Worm (Caenorhabditis elegans) whole organism, L4 larva: ENCODE measurements around the gene ain-1.

Source experiments
- D1046.2 ChIP-seq: fragments of 200-800 bp; sonication (Bioruptor generic); IDR thresholded peaks from 2 replicates; pipeline ENCODE4 v1.3.6; 2022; ENCODE audit warnings: missing genetic modification characterization, missing compliant biosample characterization
- F10B5.3 ChIP-seq: sonication (generic microtip); optimal IDR thresholded peaks from 2 replicates; lab custom pipeline; 2016; ENCODE audit warnings: mild to moderate bottlenecking, missing genetic modification characterization, missing compliant biosample characterization
- F37D6.2 ChIP-seq: sonication (generic microtip); optimal IDR thresholded peaks from 2 replicates; lab custom pipeline; 2016; ENCODE audit warnings: mild to moderate bottlenecking, missing genetic modification characterization, missing compliant biosample characterization
- F49E8.2 ChIP-seq: sonication (generic microtip); optimal IDR thresholded peaks from 2 replicates; lab custom pipeline; 2016; ENCODE audit warnings: missing compliant biosample characterization, mild to moderate bottlenecking, missing genetic modification characterization, borderline replicate concordance
- T20F7.1 ChIP-seq: fragments of 200-800 bp; sonication (Bioruptor generic); optimal IDR thresholded peaks from 2 replicates; lab custom pipeline; 2018; ENCODE audit warnings: mild to moderate bottlenecking, missing genetic modification characterization, missing compliant biosample characterization
- T26A8.4 ChIP-seq: fragments of 200-800 bp; sonication (Bioruptor generic); IDR thresholded peaks from 2 replicates; pipeline ENCODE4 v1.3.6; 2022; ENCODE audit warnings: missing genetic modification characterization, missing compliant biosample characterization
- Y105C5A.15 ChIP-seq: fragments of 200-800 bp; sonication (Bioruptor generic); IDR thresholded peaks from 2 replicates; pipeline ENCODE4 v1.3.6; 2022; ENCODE audit warnings: missing genetic modification characterization, missing compliant biosample characterization
- ZK546.5 ChIP-seq, 2 experiments: sonication (generic microtip); optimal IDR thresholded peaks; 2 replicates each; lab custom pipeline; 2017; ENCODE audit warnings: missing biosample characterization in 2 of 2, missing genetic modification characterization in 2 of 2
- aha-1 ChIP-seq: fragments of 150-350 bp; peaks from one replicate; lab custom pipeline; 2014; ENCODE audit warnings: missing biosample characterization, missing genetic modification characterization
- ama-1 ChIP-seq: fragments of 150-350 bp; optimal IDR thresholded peaks from 2 replicates; lab custom pipeline; 2014; ENCODE audit warnings: inconsistent platforms, mixed read lengths
- ceh-28 ChIP-seq: fragments of 150-350 bp; optimal IDR thresholded peaks from 2 replicates; lab custom pipeline; 2014; ENCODE audit warnings: missing biosample characterization, missing genetic modification reagents, missing genetic modification characterization
- ceh-32 ChIP-seq: sonication (generic microtip); optimal IDR thresholded peaks from 2 replicates; lab custom pipeline; 2016; ENCODE audit warnings: mild to moderate bottlenecking, missing genetic modification characterization, missing compliant biosample characterization; ENCODE audit not compliant: poor library complexity
- ces-1 ChIP-seq: fragments of 150-350 bp; sonication (generic microtip); optimal IDR thresholded peaks from 4 replicates; lab custom pipeline; 2014; ENCODE audit warnings: missing biosample characterization, missing genetic modification reagents, missing genetic modification characterization
- daf-16 ChIP-seq, 3 experiments: sonication (generic microtip); optimal IDR thresholded peaks; 2 replicates each; lab custom pipeline; 2016 to 2017; ENCODE audit warnings: missing genetic modification characterization in 3 of 3, missing genetic modification reagents in 3 of 3, mild to moderate bottlenecking in 2 of 3, missing compliant biosample characterization in 2 of 3, missing biosample characterization in 1 of 3, moderate library complexity in 1 of 3
- daf-19 ChIP-seq: fragments of 200-800 bp; sonication (Bioruptor generic); conservative IDR thresholded peaks from 2 replicates; pipeline ENCODE4 v1.3.6; 2022; ENCODE audit warnings: missing genetic modification characterization, missing compliant biosample characterization
- daf-8 ChIP-seq: fragments of 200-800 bp; sonication (Bioruptor generic); IDR thresholded peaks from 2 replicates; pipeline ENCODE4 v1.3.6; 2022; ENCODE audit warnings: missing genetic modification characterization, missing compliant biosample characterization
- dmd-8 ChIP-seq: fragments of 200-800 bp; sonication (Bioruptor generic); IDR thresholded peaks from 2 replicates; pipeline ENCODE4 v1.3.6; 2022; ENCODE audit warnings: missing genetic modification characterization, missing compliant biosample characterization
- dpl-1 ChIP-seq: fragments of 150-350 bp; optimal IDR thresholded peaks from 2 replicates; lab custom pipeline; 2014; ENCODE audit warnings: missing biosample characterization, missing genetic modification reagents, missing genetic modification characterization
- egl-27 ChIP-seq: sonication (generic microtip); optimal IDR thresholded peaks from 3 replicates; lab custom pipeline; 2017; ENCODE audit warnings: missing biosample characterization, missing genetic modification reagents, missing genetic modification characterization
- egl-43 ChIP-seq: fragments of 200-800 bp; sonication (Bioruptor generic); IDR thresholded peaks from 2 replicates; pipeline ENCODE4 v1.3.6; 2022; ENCODE audit warnings: missing genetic modification reagents, missing genetic modification characterization, missing compliant biosample characterization
- fkh-10 ChIP-seq: fragments of 150-350 bp; optimal IDR thresholded peaks from 2 replicates; lab custom pipeline; 2014; ENCODE audit warnings: missing biosample characterization, missing genetic modification reagents, missing genetic modification characterization
- fos-1 ChIP-seq: fragments of 150-350 bp; optimal IDR thresholded peaks from 2 replicates; lab custom pipeline; 2014; ENCODE audit warnings: missing biosample characterization, missing genetic modification characterization
- gei-8 ChIP-seq: fragments of 200-800 bp; sonication (Bioruptor generic); optimal IDR thresholded peaks from 2 replicates; lab custom pipeline; 2018; ENCODE audit warnings: mild to moderate bottlenecking, missing genetic modification characterization, missing compliant biosample characterization
- hlh-11 ChIP-seq: fragments of 200-800 bp; sonication (Bioruptor generic); optimal IDR thresholded peaks from 2 replicates; lab custom pipeline; 2018; ENCODE audit warnings: mild to moderate bottlenecking, missing genetic modification characterization, missing compliant biosample characterization
- hlh-30 ChIP-seq: sonication (generic microtip); optimal IDR thresholded peaks from 2 replicates; lab custom pipeline; 2017; ENCODE audit warnings: antibody characterized with exemption, mild to moderate bottlenecking, missing genetic modification characterization, missing compliant biosample characterization; ENCODE audit not compliant: insufficient read depth
- lim-7 ChIP-seq: fragments of 200-800 bp; sonication (Bioruptor generic); IDR thresholded peaks from 2 replicates; pipeline ENCODE4 v1.3.6; 2022; ENCODE audit warnings: missing genetic modification characterization, missing compliant biosample characterization
- lin-1 ChIP-seq: fragments of 200-800 bp; sonication (Bioruptor generic); IDR thresholded peaks from 2 replicates; pipeline ENCODE4 v1.3.6; 2022; ENCODE audit warnings: missing genetic modification reagents, missing genetic modification characterization, missing compliant biosample characterization
- lin-13 ChIP-seq: fragments of 150-350 bp; optimal IDR thresholded peaks from 2 replicates; lab custom pipeline; 2014; ENCODE audit warnings: missing biosample characterization, missing genetic modification reagents, missing genetic modification characterization
- lin-15B ChIP-seq: fragments of 150-350 bp; sonication (generic microtip); optimal IDR thresholded peaks from 3 replicates; lab custom pipeline; 2014; ENCODE audit warnings: missing biosample characterization, missing genetic modification characterization
- lin-38 ChIP-seq: fragments of 200-800 bp; sonication (Bioruptor generic); IDR thresholded peaks from 2 replicates; pipeline ENCODE4 v1.3.6; 2022; ENCODE audit warnings: missing genetic modification reagents, missing genetic modification characterization, missing compliant biosample characterization
- lin-39 ChIP-seq: fragments of 150-350 bp; optimal IDR thresholded peaks from 2 replicates; lab custom pipeline; 2014; ENCODE audit warnings: missing biosample characterization, missing genetic modification reagents, missing genetic modification characterization
- lsy-2 ChIP-seq, 2 experiments: fragments of 150-350 bp in 1 of 2; sonication (generic microtip) in 1 of 2; optimal IDR thresholded peaks; 2 replicates each; lab custom pipeline; 2014 to 2017; ENCODE audit warnings: missing biosample characterization in 2 of 2, missing genetic modification characterization in 2 of 2
- madf-9 ChIP-seq: fragments of 200-800 bp; sonication (Bioruptor generic); conservative IDR thresholded peaks from 2 replicates; pipeline ENCODE4 v1.3.6; 2022; ENCODE audit warnings: missing genetic modification reagents, missing genetic modification characterization, missing compliant biosample characterization
- mep-1 ChIP-seq: fragments of 150-350 bp; sonication (generic microtip); optimal IDR thresholded peaks from 3 replicates; lab custom pipeline; 2014; ENCODE audit warnings: missing biosample characterization, missing genetic modification characterization
- mes-2 ChIP-seq: sonication (generic microtip); optimal IDR thresholded peaks from 2 replicates; lab custom pipeline; 2016; ENCODE audit warnings: missing genotype, mild to moderate bottlenecking, missing genetic modification characterization, missing compliant biosample characterization; ENCODE audit not compliant: poor library complexity, severe bottlenecking
- mxl-2 ChIP-seq: fragments of 200-800 bp; sonication (Bioruptor generic); conservative IDR thresholded peaks from 2 replicates; pipeline ENCODE4 v1.3.6; 2022; ENCODE audit warnings: missing genetic modification reagents, missing genetic modification characterization, missing compliant biosample characterization
- mxl-3 ChIP-seq: fragments of 200-800 bp; sonication (Bioruptor generic); optimal IDR thresholded peaks from 2 replicates; lab custom pipeline; 2018; ENCODE audit warnings: mild to moderate bottlenecking, missing genetic modification characterization, missing compliant biosample characterization
- nhr-11 ChIP-seq: fragments of 150-350 bp; optimal IDR thresholded peaks from 2 replicates; lab custom pipeline; 2014; ENCODE audit warnings: missing biosample characterization, missing genetic modification characterization
- nhr-111 ChIP-seq: fragments of 200-800 bp; sonication (Bioruptor generic); optimal IDR thresholded peaks from 2 replicates; lab custom pipeline; 2018; ENCODE audit warnings: mild to moderate bottlenecking, missing genetic modification characterization, missing compliant biosample characterization
- nhr-28 ChIP-seq: fragments of 150-350 bp; optimal IDR thresholded peaks from 2 replicates; lab custom pipeline; 2014; ENCODE audit warnings: missing biosample characterization, missing genetic modification characterization
- nhr-42 ChIP-seq: fragments of 200-800 bp; sonication (Bioruptor generic); IDR thresholded peaks from 2 replicates; pipeline ENCODE4 v1.3.6; 2022; ENCODE audit warnings: missing genetic modification characterization, missing compliant biosample characterization
- nhr-6 ChIP-seq: fragments of 150-350 bp; optimal IDR thresholded peaks from 2 replicates; lab custom pipeline; 2014; ENCODE audit warnings: missing biosample characterization, missing genetic modification characterization
- nhr-77 ChIP-seq: fragments of 150-350 bp; optimal IDR thresholded peaks from 2 replicates; lab custom pipeline; 2014; ENCODE audit warnings: missing biosample characterization, missing genetic modification characterization
- pha-4 ChIP-seq, 2 experiments: fragments of 150-350 bp in 1 of 2; fragments of 200-800 bp in 1 of 2; sonication (Bioruptor generic) in 1 of 2; IDR thresholded peaks in 1 of 2; optimal IDR thresholded peaks in 1 of 2; 2 replicates each; pipeline versions ENCODE4 v1.3.6 to Lab custom; 2014 to 2022; ENCODE audit warnings: missing genetic modification characterization in 2 of 2, missing genetic modification reagents in 2 of 2, missing biosample characterization in 1 of 2, missing compliant biosample characterization in 1 of 2
- rbr-2 ChIP-seq: sonication (generic microtip); optimal IDR thresholded peaks from 2 replicates; lab custom pipeline; 2016; ENCODE audit warnings: missing genotype, missing genetic modification characterization, missing compliant biosample characterization
- sdz-12 ChIP-seq: fragments of 200-800 bp; sonication (Bioruptor generic); optimal IDR thresholded peaks from 2 replicates; lab custom pipeline; 2018; ENCODE audit warnings: mild to moderate bottlenecking, missing genetic modification characterization, missing compliant biosample characterization
- tag-97 ChIP-seq: fragments of 200-800 bp; sonication (Bioruptor generic); IDR thresholded peaks from 2 replicates; pipeline ENCODE4 v1.3.6; 2022; ENCODE audit warnings: missing genetic modification characterization, missing compliant biosample characterization
- tra-1 ChIP-seq: fragments of 200-800 bp; sonication (Bioruptor generic); IDR thresholded peaks from 2 replicates; pipeline ENCODE4 v1.3.6; 2022; ENCODE audit warnings: missing genetic modification reagents, missing genetic modification characterization, missing compliant biosample characterization
- vab-7 ChIP-seq: fragments of 200-800 bp; sonication (Bioruptor generic); IDR thresholded peaks from 2 replicates; pipeline ENCODE4 v1.3.6; 2022; ENCODE audit warnings: missing genetic modification reagents, missing genetic modification characterization, missing compliant biosample characterization
- zag-1 ChIP-seq: fragments of 150-350 bp; optimal IDR thresholded peaks from 2 replicates; lab custom pipeline; 2014; ENCODE audit warnings: missing biosample characterization, missing genetic modification characterization
- zfp-3 ChIP-seq: fragments of 200-800 bp; sonication (Bioruptor generic); conservative IDR thresholded peaks from 2 replicates; pipeline ENCODE4 v1.3.6; 2022; ENCODE audit warnings: missing genetic modification reagents, missing genetic modification characterization, missing compliant biosample characterization

Gene ain-1

DNA sequence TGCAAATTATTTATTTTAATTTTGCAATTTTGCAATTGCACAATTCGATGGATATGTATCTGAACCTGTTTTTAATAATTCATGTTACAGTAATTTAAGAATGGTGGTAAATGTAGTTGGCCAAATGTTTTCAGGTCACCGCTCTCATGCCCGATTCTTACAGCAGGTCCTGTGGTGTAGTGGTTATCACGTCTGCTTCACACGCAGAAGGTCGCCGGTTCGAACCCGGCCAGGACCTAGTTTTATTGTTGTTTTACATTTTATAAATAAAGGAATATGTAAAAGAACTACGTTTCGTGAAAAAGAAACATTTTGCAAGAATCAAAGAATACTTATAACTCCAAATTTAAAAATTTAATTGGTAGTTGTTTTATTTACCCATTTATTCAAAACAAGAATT is 23.0 kb upstream of the ain-1 start (continued):
- TF ChIP-seq nhr-28 (tag; lab: Kevin White, UChicago) (no peak), daf-8 (no peak), madf-9 (GFP tag; lab: Robert Waterston, UW) (no peak), hlh-30 (tag; lab: Kevin White, UChicago) (no peak), zag-1 (tag; lab: Kevin White, UChicago) (no peak), lin-38 (GFP tag; lab: Robert Waterston, UW) (peak; percentile 61), ces-1 (GFP tag; lab: Kevin White, UChicago) (no peak), fos-1 (tag; lab: Kevin White, UChicago) (no peak), T26A8.4 (no peak), F37D6.2 (tag; lab: Kevin White, UChicago) (no peak), egl-43 (GFP tag; lab: Robert Waterston, UW) (peak; percentile 64), dmd-8 (GFP tag; lab: Robert Waterston, UW) (peak; percentile 76; the same call in 1 of the 2 replicates), lsy-2 (tag; optimal IDR thresholded peaks at IDR 0.05; lab: Kevin White, UChicago) (no peak), zfp-3 (GFP tag; lab: Robert Waterston, UW) (no peak), nhr-11 (tag; lab: Kevin White, UChicago) (no peak), lin-13 (peak; percentile 20), egl-27 (tag; lab: Kevin White, UChicago) (no peak), lin-39 (tag; lab: Kevin White, UChicago) (no peak), vab-7 (peak; percentile 75), mes-2 (tag; lab: Kevin White, UChicago) (no peak), nhr-42 (no peak), Y105C5A.15 (GFP tag; lab: Robert Waterston, UW) (no peak), lim-7 (GFP tag; lab: Robert Waterston, UW) (peak; percentile 77), T20F7.1 (GFP tag; lab: Kevin White, UChicago) (no peak), lin-1 (GFP tag; lab: Robert Waterston, UW) (no peak), gei-8 (GFP tag; lab: Kevin White, UChicago) (no peak), aha-1 (tag; lab: Kevin White, UChicago) (no peak), nhr-77 (tag; lab: Kevin White, UChicago) (no peak), ZK546.5 (tag; optimal IDR thresholded peaks at IDR 0.05; lab: Kevin White, UChicago) (no peak), F10B5.3 (tag; lab: Kevin White, UChicago) (no peak), rbr-2 (tag; lab: Kevin White, UChicago) (no peak), tag-97 (GFP tag; lab: Robert Waterston, UW) (no peak), mxl-2 (GFP tag; lab: Robert Waterston, UW) (no peak), nhr-111 (GFP tag; lab: Kevin White, UChicago) (no peak), ceh-28 (tag; lab: Kevin White, UChicago) (no peak), dpl-1 (no peak), mep-1 (tag; lab: Kevin White, UChicago) (no peak), mxl-3 (GFP tag; lab: Kevin White, UChicago) (no peak), fkh-10 (GFP tag; lab: Kevin White, UChicago) (no peak), nhr-6 (tag; lab: Kevin White, UChicago) (no peak), pha-4 (GFP tag; IDR thresholded peaks at IDR 0.05; lab: Robert Waterston, UW) (peak; percentile 57; the same call in 1 of the 2 replicates), pha-4 (tag; optimal IDR thresholded peaks at IDR 0.05; lab: Kevin White, UChicago) (no peak), F49E8.2 (tag; lab: Kevin White, UChicago) (no peak), ceh-32 (no peak), D1046.2 (GFP tag; lab: Robert Waterston, UW) (no peak), hlh-11 (tag; lab: Kevin White, UChicago) (no peak), lin-15B (tag; lab: Kevin White, UChicago) (no peak), daf-16 (GFP tag; optimal IDR thresholded peaks at IDR 0.05; lab: Kevin White, UChicago) (peak in 1 of 2 experiments; percentile 32), daf-16 (tag; optimal IDR thresholded peaks at IDR 0.05; lab: Kevin White, UChicago) (no peak), tra-1 (GFP tag; lab: Robert Waterston, UW) (peak; percentile 69; the same call in 1 of the 2 replicates), daf-19 (GFP tag; lab: Robert Waterston, UW) (no peak), ama-1 (no peak), sdz-12 (GFP tag; lab: Kevin White, UChicago) (no peak)
